Fruit fly (Drosophila melanogaster) S2 (cell line): Measurements from ENCODE around the gene Mettl4.

Experiments used
- CG8478 ChIP-seq: fragments of >200 bp; optimal IDR thresholded peaks from 2 replicates; lab custom pipeline; 2018
- CTCF ChIP-seq, 2 experiments: fragments of >200 bp; optimal IDR thresholded peaks; 2 replicates each; lab custom pipeline; 2018

Mettl4 gene

dm6 chr3R:16650950-16651349 is at the start of gene Mettl4:
Mettl4 (minus strand) TSS chr3R:16651157.
- TF ChIP-seq CTCF (optimal IDR thresholded peaks at IDR 0.05; lab: Kevin White, UChicago) (no peak), CG8478 (lab: Kevin White, UChicago) (no peak)

- no peak for TF ChIP-seq CG8478 (lab: Kevin White, UChicago)
- TF ChIP-seq CTCF (optimal IDR thresholded peaks at IDR 0.05; lab: Kevin White, UChicago): no peak
Observed at dm6 chr3R:16682901-16683300, 31.9 kb upstream of the Mettl4 start.

dm6 chr3R:16677934-16678333 is 27.0 kb upstream of the Mettl4 start:
- no peak for TF ChIP-seq CTCF (optimal IDR thresholded peaks at IDR 0.05; lab: Kevin White, UChicago)
- no peak for TF ChIP-seq CG8478 (lab: Kevin White, UChicago)

dm6 chr3R:16676518-16676917 is 25.6 kb upstream of the Mettl4 start:
- TF ChIP-seq CTCF (optimal IDR thresholded peaks at IDR 0.05; lab: Kevin White, UChicago) (no peak), CG8478 (lab: Kevin White, UChicago) (no peak)

- TF ChIP-seq CTCF (optimal IDR thresholded peaks at IDR 0.05; lab: Kevin White, UChicago) (no peak), CG8478 (lab: Kevin White, UChicago) (no peak)
Observed at dm6 chr3R:16673184-16673583, 22.2 kb upstream of the Mettl4 start.

dm6 chr3R:16672213-16672706 is 21.3 kb upstream of the Mettl4 start:
- TF ChIP-seq CG8478 (lab: Kevin White, UChicago) (no peak), CTCF (optimal IDR thresholded peaks at IDR 0.05; lab: Kevin White, UChicago) (no peak)

dm6 chr3R:16664144-16664825 is 13.3 kb upstream of the Mettl4 start:
- TF ChIP-seq CTCF (optimal IDR thresholded peaks at IDR 0.05; lab: Kevin White, UChicago): no peak
- TF ChIP-seq CG8478 (lab: Kevin White, UChicago): no peak

- TF ChIP-seq CG8478 (lab: Kevin White, UChicago) (no peak), CTCF (optimal IDR thresholded peaks at IDR 0.05; lab: Kevin White, UChicago) (no peak)
Observed at dm6 chr3R:16661693-16662092, 10.7 kb upstream of the Mettl4 start.

- peak; percentile 70 to 84 for TF ChIP-seq CTCF (optimal IDR thresholded peaks at IDR 0.05; lab: Kevin White, UChicago)
- no peak for TF ChIP-seq CG8478 (lab: Kevin White, UChicago)
Observed at dm6 chr3R:16655494-16656493, 4.8 kb upstream of the Mettl4 start, which contains the start of gene modSP. modSP (minus strand) TSS chr3R:16655662.

dm6 chr3R:16655000-16655493 is 4.1 kb upstream of the Mettl4 start:
- TF ChIP-seq CG8478 (lab: Kevin White, UChicago) (no peak), CTCF (optimal IDR thresholded peaks at IDR 0.05; lab: Kevin White, UChicago) (no peak)

dm6 chr3R:16652091-16652490 is 1.1 kb upstream of the Mettl4 start, which contains the start of gene CG14907:
CG14907 (minus strand) TSS chr3R:16652319.
- TF ChIP-seq CTCF (optimal IDR thresholded peaks at IDR 0.05; lab: Kevin White, UChicago) (no peak), CG8478 (lab: Kevin White, UChicago) (no peak)

- TF ChIP-seq CTCF (optimal IDR thresholded peaks at IDR 0.05; lab: Kevin White, UChicago) (peak in 1 of 2 experiments; percentile 13), CG8478 (lab: Kevin White, UChicago) (no peak)
Observed at dm6 chr3R:16649282-16649681, 1.7 kb downstream of the Mettl4 start.

- TF ChIP-seq CTCF (optimal IDR thresholded peaks at IDR 0.05; lab: Kevin White, UChicago) (no peak), CG8478 (lab: Kevin White, UChicago) (no peak)
Observed at dm6 chr3R:16647716-16648016, 3.3 kb downstream of the Mettl4 start.

- TF ChIP-seq CTCF (optimal IDR thresholded peaks at IDR 0.05; lab: Kevin White, UChicago): no peak
Observed at dm6 chr3R:16646952-16647715, 3.8 kb downstream of the Mettl4 start, which contains the start of the genes CG10324 and CCT3. CG10324 (minus strand) TSS chr3R:16647004. CCT3 (plus strand) TSS chr3R:16647605.
